Fruit fly (Drosophila melanogaster): ENCODE measurements around the gene Eig71Eh.

Eig71Eh gene

DNA sequence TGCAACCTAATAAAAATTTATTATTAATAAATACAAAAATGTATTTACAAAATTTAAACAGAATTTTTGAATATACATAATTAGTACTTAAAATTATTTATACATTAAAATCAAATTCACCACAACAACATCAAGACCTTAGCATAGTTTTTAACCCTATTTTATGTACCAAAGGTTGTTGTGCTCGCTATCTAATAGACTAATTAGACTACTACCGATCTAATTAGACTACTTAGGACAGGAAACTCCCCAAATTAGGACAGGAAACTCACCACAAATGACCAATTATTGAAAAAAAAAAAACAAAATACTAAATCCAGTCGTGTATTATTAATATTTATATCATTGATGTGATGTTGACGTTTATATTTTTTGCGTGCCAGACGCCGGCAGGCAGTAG is 22.3 kb downstream of the Eig71Eh start (continued):
- TF ChIP-seq CG17385 (GFP tag; optimal IDR thresholded peaks at IDR 0.05): peak; percentile 1
- no peak for TF ChIP-seq Myb (GFP tag; optimal IDR thresholded peaks at IDR 0.05)
- no peak for TF ChIP-seq CG2712 (tag; optimal IDR thresholded peaks at IDR 0.05)
- no peak for TF ChIP-seq Hey (tag; optimal IDR thresholded peaks at IDR 0.05)
- TF ChIP-seq emc (GFP tag; optimal IDR thresholded peaks at IDR 0.05): no peak
- TF ChIP-seq stwl (tag; optimal IDR thresholded peaks at IDR 0.05): peak; percentile 77
- no peak for TF ChIP-seq CG10209 (GFP tag; optimal IDR thresholded peaks at IDR 0.05)
- TF ChIP-seq CG18476 (GFP tag; optimal IDR thresholded peaks at IDR 0.05): no peak
- TF ChIP-seq Six4 (GFP tag; optimal IDR thresholded peaks at IDR 0.05): no peak
- no peak for TF ChIP-seq eve (GFP tag; optimal IDR thresholded peaks at IDR 0.05)
- peak; percentile 15 for TF ChIP-seq Med (GFP tag)

DNA sequence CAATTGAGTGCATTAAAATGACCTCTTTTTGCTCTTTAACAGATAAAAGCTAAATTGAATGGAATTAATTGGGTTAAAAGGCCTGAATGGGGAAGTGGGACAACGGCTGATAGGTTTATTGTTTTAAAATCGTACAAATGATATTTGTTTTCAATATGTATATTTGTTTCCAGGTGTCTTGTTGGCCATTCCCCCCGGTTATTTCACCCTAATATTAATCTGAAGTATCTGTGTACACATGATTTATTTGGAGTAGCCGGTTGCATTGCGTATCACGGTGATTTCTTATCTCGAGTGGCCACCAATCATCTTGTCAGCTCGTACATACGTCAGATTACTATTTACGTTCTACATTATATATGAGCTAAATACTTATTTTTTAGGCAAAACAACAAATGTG is 22.9 kb downstream of the Eig71Eh start:
- TF ChIP-seq Pdp1 (GFP tag; optimal IDR thresholded peaks at IDR 0.05): peak in 1 of 2 experiments; percentile 14
- no peak for TF ChIP-seq CG18764 (GFP tag; optimal IDR thresholded peaks at IDR 0.05)
- TF ChIP-seq scrt (GFP tag; optimal IDR thresholded peaks at IDR 0.05): no peak
- TF ChIP-seq stwl (tag; optimal IDR thresholded peaks at IDR 0.05): no peak
- TF ChIP-seq cas (GFP tag; IDR thresholded peaks at IDR 0.05): no peak
- TF ChIP-seq CG9876 (GFP tag; optimal IDR thresholded peaks at IDR 0.05): no peak
- TF ChIP-seq CG2116 (GFP tag; optimal IDR thresholded peaks at IDR 0.05): no peak
- TF ChIP-seq chinmo (GFP tag; IDR thresholded peaks at IDR 0.05; ENCODE audit: partially characterized antibody): peak; percentile 65; the same call in 2 of the 4 replicates
- no peak for TF ChIP-seq Dip3 (GFP tag; optimal IDR thresholded peaks at IDR 0.05)
- TF ChIP-seq ERR (GFP tag; optimal IDR thresholded peaks at IDR 0.05): no peak
- no peak for TF ChIP-seq CG2199 (GFP tag; IDR thresholded peaks at IDR 0.05)
- TF ChIP-seq cwo (GFP tag; optimal IDR thresholded peaks at IDR 0.05): peak; percentile 30
- 0 out of 2 replicates have a peak, but pooled peaks have one; percentile 10 for TF ChIP-seq sim (GFP tag; IDR thresholded peaks at IDR 0.05)
- no peak for TF ChIP-seq CG11723 (GFP tag; optimal IDR thresholded peaks at IDR 0.05)
- peak; percentile 16 for TF ChIP-seq dmrt11E (tag; optimal IDR thresholded peaks at IDR 0.05)
- no peak for TF ChIP-seq cad (GFP tag; optimal IDR thresholded peaks at IDR 0.05)
- TF ChIP-seq slou (GFP tag; optimal IDR thresholded peaks at IDR 0.05): no peak
- TF ChIP-seq CHES-1-like (GFP tag; optimal IDR thresholded peaks at IDR 0.05): no peak
- TF ChIP-seq Scr (GFP tag; IDR thresholded peaks at IDR 0.05; ENCODE audit: partially characterized antibody): no peak
- no peak for TF ChIP-seq CG5953 (GFP tag; IDR thresholded peaks at IDR 0.05)
- TF ChIP-seq Rx (GFP tag; IDR thresholded peaks at IDR 0.05): no peak
- TF ChIP-seq CG7271 (tag; optimal IDR thresholded peaks at IDR 0.05): no peak
- no peak for TF ChIP-seq crc (GFP tag; optimal IDR thresholded peaks at IDR 0.05)
- no peak for TF ChIP-seq CG9437 (GFP tag; optimal IDR thresholded peaks at IDR 0.05)
- peak; percentile 58; the same call in 2 of the 3 replicates for TF ChIP-seq vnd (GFP tag; IDR thresholded peaks at IDR 0.05; ENCODE audit: partially characterized antibody)
- no peak for TF ChIP-seq ssp (GFP tag; IDR thresholded peaks at IDR 0.05)
- no peak for TF ChIP-seq CG4820 (GFP tag; optimal IDR thresholded peaks at IDR 0.05)
- TF ChIP-seq Eip74EF (GFP tag; optimal IDR thresholded peaks at IDR 0.05): no peak
- no peak for TF ChIP-seq slbo (GFP tag; IDR thresholded peaks at IDR 0.05)
- no peak for TF ChIP-seq Vsx1 (GFP tag; optimal IDR thresholded peaks at IDR 0.05)
- no peak for TF ChIP-seq gsb-n (tag; optimal IDR thresholded peaks at IDR 0.05)
- peak; percentile 29 for TF ChIP-seq lab (GFP tag; optimal IDR thresholded peaks at IDR 0.05)
- TF ChIP-seq CG11560 (tag; IDR thresholded peaks at IDR 0.05): no peak
- TF ChIP-seq CG18599 (GFP tag; optimal IDR thresholded peaks at IDR 0.05): no peak
- TF ChIP-seq Dll (GFP tag; IDR thresholded peaks at IDR 0.05; ENCODE audit: partially characterized antibody): no peak
- TF ChIP-seq Taf1 (GFP tag; IDR thresholded peaks at IDR 0.05): no peak
- peak; percentile 3 for TF ChIP-seq Asciz (GFP tag; optimal IDR thresholded peaks at IDR 0.05)
- peak; percentile 9 for TF ChIP-seq Camta (GFP tag; optimal IDR thresholded peaks at IDR 0.05)
- TF ChIP-seq Hsf (GFP tag; optimal IDR thresholded peaks at IDR 0.05): no peak
- no peak for TF ChIP-seq Atf6 (GFP tag; IDR thresholded peaks at IDR 0.05)

Measured in whole organism, embryonic.